Worm (Caenorhabditis elegans) whole organism, L1 larva: ENCODE results near the gene rbm-26.

Experiments used
- F16B12.6 ChIP-seq: fragments of 150-350 bp; optimal IDR thresholded peaks from 2 replicates; lab custom pipeline; 2014; ENCODE audit warnings: missing biosample characterization, missing genetic modification characterization
- Y116A8C.19 ChIP-seq: sonication (generic microtip); optimal IDR thresholded peaks from 2 replicates; lab custom pipeline; 2016; ENCODE audit warnings: missing compliant biosample characterization, missing genetic modification characterization, borderline replicate concordance
- aha-1 ChIP-seq: fragments of 150-350 bp; optimal IDR thresholded peaks from 2 replicates; lab custom pipeline; 2014; ENCODE audit warnings: missing biosample characterization, missing genetic modification characterization
- alr-1 ChIP-seq: fragments of 200-800 bp; sonication (Bioruptor generic); optimal IDR thresholded peaks from 2 replicates; lab custom pipeline; 2018; ENCODE audit warnings: borderline replicate concordance, mild to moderate bottlenecking, missing genetic modification characterization, missing compliant biosample characterization
- blmp-1 ChIP-seq: fragments of 150-350 bp; optimal IDR thresholded peaks from 2 replicates; lab custom pipeline; 2014; ENCODE audit warnings: missing biosample characterization, missing genetic modification characterization
- ceh-90 ChIP-seq: sonication (generic microtip); optimal IDR thresholded peaks from 2 replicates; lab custom pipeline; 2016; ENCODE audit warnings: missing genetic modification characterization, missing compliant biosample characterization
- ces-1 ChIP-seq: fragments of 150-350 bp; optimal IDR thresholded peaks from 2 replicates; lab custom pipeline; 2014; ENCODE audit warnings: missing biosample characterization, missing genetic modification reagents, missing genetic modification characterization
- efl-1 ChIP-seq, 4 experiments: fragments of 150-350 bp; optimal IDR thresholded peaks in 3 of 4; peaks in 1 of 4; 1 replicate in 1 of 4; 2 replicates in 3 of 4; lab custom pipeline; 2014; ENCODE audit warnings: missing biosample characterization in 2 of 4, missing genetic modification characterization in 2 of 4, missing genetic modification reagents in 2 of 4
- egl-27 ChIP-seq, 2 experiments: fragments of 150-350 bp in 1 of 2; sonication (generic microtip); optimal IDR thresholded peaks; 3 replicates each; lab custom pipeline; 2017 to 2018; ENCODE audit warnings: missing biosample characterization in 2 of 2, missing genetic modification characterization in 2 of 2, missing genetic modification reagents in 2 of 2
- elt-2 ChIP-seq: sonication (generic microtip); optimal IDR thresholded peaks from 2 replicates; lab custom pipeline; 2016; ENCODE audit warnings: missing genetic modification characterization, mild to moderate bottlenecking, inconsistent platforms, missing compliant biosample characterization, missing genetic modification reagents
- hlh-4 ChIP-seq: sonication (generic microtip); optimal IDR thresholded peaks from 2 replicates; lab custom pipeline; 2016; ENCODE audit warnings: mild to moderate bottlenecking, missing genetic modification characterization, missing compliant biosample characterization
- isw-1 ChIP-seq: fragments of 200-800 bp; sonication (Bioruptor generic); IDR thresholded peaks from 2 replicates; pipeline ENCODE4 v1.3.6; 2022; ENCODE audit warnings: missing genetic modification characterization, missing compliant biosample characterization
- lin-13 ChIP-seq: fragments of 150-350 bp; optimal IDR thresholded peaks from 2 replicates; lab custom pipeline; 2014; ENCODE audit warnings: missing biosample characterization, missing genetic modification reagents, missing genetic modification characterization
- lin-14 ChIP-seq: fragments of 200-800 bp; sonication (Bioruptor generic); optimal IDR thresholded peaks from 2 replicates; lab custom pipeline; 2018; ENCODE audit warnings: mild to moderate bottlenecking, missing genetic modification characterization, moderate library complexity, missing compliant biosample characterization
- lin-15B ChIP-seq: fragments of 150-350 bp; sonication (generic microtip); optimal IDR thresholded peaks from 3 replicates; lab custom pipeline; 2014; ENCODE audit warnings: missing biosample characterization, missing genetic modification characterization
- lin-35 ChIP-seq, 2 experiments: fragments of 150-350 bp; optimal IDR thresholded peaks; 2 replicates each; lab custom pipeline; 2014; ENCODE audit warnings: missing biosample characterization in 2 of 2, missing genetic modification characterization in 2 of 2, missing genetic modification reagents in 2 of 2
- mdl-1 ChIP-seq, 2 experiments: fragments of 150-350 bp; optimal IDR thresholded peaks; 2 replicates each; lab custom pipeline; 2014 to 2017; ENCODE audit warnings: missing biosample characterization in 2 of 2, missing genetic modification characterization in 2 of 2, inconsistent platforms in 1 of 2
- mef-2 ChIP-seq: fragments of 150-350 bp; optimal IDR thresholded peaks from 2 replicates; lab custom pipeline; 2014; ENCODE audit warnings: missing biosample characterization, missing genetic modification characterization
- nhr-12 ChIP-seq: sonication (generic microtip); optimal IDR thresholded peaks from 2 replicates; lab custom pipeline; 2017; ENCODE audit warnings: missing biosample characterization, missing genetic modification characterization
- nhr-20 ChIP-seq: sonication (generic microtip); optimal IDR thresholded peaks from 2 replicates; lab custom pipeline; 2016; ENCODE audit warnings: mild to moderate bottlenecking, missing genetic modification characterization, missing compliant biosample characterization
- nhr-237 ChIP-seq: fragments of 150-350 bp; optimal IDR thresholded peaks from 2 replicates; lab custom pipeline; 2014; ENCODE audit warnings: missing biosample characterization, missing genetic modification characterization
- nhr-28 ChIP-seq: fragments of 150-350 bp; optimal IDR thresholded peaks from 2 replicates; lab custom pipeline; 2014; ENCODE audit warnings: missing biosample characterization, missing genetic modification characterization
- nhr-47 ChIP-seq: sonication (generic microtip); optimal IDR thresholded peaks from 2 replicates; lab custom pipeline; 2016; ENCODE audit warnings: mild to moderate bottlenecking, missing genetic modification characterization, moderate library complexity, missing compliant biosample characterization
- nhr-76 ChIP-seq: sonication (generic microtip); optimal IDR thresholded peaks from 2 replicates; lab custom pipeline; 2017; ENCODE audit warnings: missing biosample characterization, missing genetic modification characterization
- pag-3 ChIP-seq: sonication (generic microtip); optimal IDR thresholded peaks from 2 replicates; lab custom pipeline; 2017; ENCODE audit warnings: missing genetic modification characterization, mild to moderate bottlenecking, missing compliant biosample characterization, antibody characterized with exemption, borderline replicate concordance; ENCODE audit not compliant: insufficient read depth
- pax-3 ChIP-seq: fragments of 200-800 bp; sonication (Bioruptor generic); optimal IDR thresholded peaks from 2 replicates; lab custom pipeline; 2018; ENCODE audit warnings: mild to moderate bottlenecking, missing genetic modification characterization, moderate library complexity, missing compliant biosample characterization
- sptf-1 ChIP-seq: fragments of 150-350 bp; optimal IDR thresholded peaks from 2 replicates; lab custom pipeline; 2014; ENCODE audit warnings: missing biosample characterization, missing genetic modification characterization
- tbx-2 ChIP-seq: sonication (generic microtip); optimal IDR thresholded peaks from 2 replicates; lab custom pipeline; 2016; ENCODE audit warnings: missing genetic modification characterization, missing compliant biosample characterization
- unc-86 ChIP-seq: sonication (generic microtip); optimal IDR thresholded peaks from 2 replicates; lab custom pipeline; 2016; ENCODE audit warnings: missing genetic modification characterization, missing compliant biosample characterization
- unc-98 ChIP-seq: fragments of 200-800 bp; sonication (Bioruptor generic); IDR thresholded peaks from 2 replicates; pipeline ENCODE4 v1.3.6; 2022; ENCODE audit warnings: missing genetic modification characterization, missing compliant biosample characterization
- xbp-1 ChIP-seq: sonication (generic microtip); optimal IDR thresholded peaks from 2 replicates; lab custom pipeline; 2016; ENCODE audit warnings: missing genetic modification characterization, missing compliant biosample characterization
- zag-1 ChIP-seq: fragments of 150-350 bp; optimal IDR thresholded peaks from 2 replicates; lab custom pipeline; 2014; ENCODE audit warnings: missing biosample characterization, missing genetic modification characterization
- zip-4 ChIP-seq: fragments of 200-800 bp; sonication (Bioruptor generic); optimal IDR thresholded peaks from 2 replicates; lab custom pipeline; 2018; ENCODE audit warnings: mild to moderate bottlenecking, missing genetic modification characterization, moderate library complexity, missing compliant biosample characterization

The rbm-26 gene

ce11 chrIII:5711242-5711641 is at the start of gene rbm-26:
Gene rbm-26 (plus strand): TSS chrIII:5711542.
- TF ChIP-seq nhr-237 (tag; lab: Kevin White, UChicago) (no peak), blmp-1 (tag; lab: Kevin White, UChicago) (peak; percentile 56)

- no peak for TF ChIP-seq hlh-4 (tag; lab: Kevin White, UChicago)
- no peak for TF ChIP-seq mdl-1 (tag; optimal IDR thresholded peaks at IDR 0.05; lab: Kevin White, UChicago)
- no peak for TF ChIP-seq Y116A8C.19 (tag; lab: Kevin White, UChicago)
- no peak for TF ChIP-seq nhr-47 (tag; lab: Kevin White, UChicago)
- no peak for TF ChIP-seq nhr-20 (tag; lab: Kevin White, UChicago)
- TF ChIP-seq zag-1 (tag; lab: Kevin White, UChicago), result no peak
- no peak for TF ChIP-seq xbp-1 (tag; lab: Kevin White, UChicago)
- TF ChIP-seq lin-13, result no peak
- no peak for TF ChIP-seq sptf-1 (tag; lab: Kevin White, UChicago)
- no peak for TF ChIP-seq tbx-2 (tag; lab: Kevin White, UChicago)
- TF ChIP-seq nhr-12 (tag; lab: Kevin White, UChicago), result no peak
- no peak for TF ChIP-seq F16B12.6 (tag; lab: Kevin White, UChicago)
- no peak for TF ChIP-seq alr-1 (tag; lab: Kevin White, UChicago)
- TF ChIP-seq unc-86, result no peak
These were observed 47.8 kb upstream of the rbm-26 start for ce11 chrIII:5663521-5663920.

- TF ChIP-seq nhr-28 (tag; lab: Kevin White, UChicago) (no peak), pax-3 (no peak), nhr-237 (tag; lab: Kevin White, UChicago) (no peak), mdl-1 (tag; optimal IDR thresholded peaks at IDR 0.05; lab: Kevin White, UChicago) (no peak), alr-1 (tag; lab: Kevin White, UChicago) (no peak), unc-98 (GFP tag; lab: Robert Waterston, UW) (no peak), elt-2 (tag; lab: Kevin White, UChicago) (no peak), lin-15B (tag; lab: Kevin White, UChicago) (no peak), nhr-20 (tag; lab: Kevin White, UChicago) (no peak), mef-2 (tag; lab: Kevin White, UChicago) (no peak), nhr-76 (tag; lab: Kevin White, UChicago) (no peak), ceh-90 (tag; lab: Kevin White, UChicago) (no peak), Y116A8C.19 (tag; lab: Kevin White, UChicago) (no peak), isw-1 (GFP tag; lab: Robert Waterston, UW) (no peak), sptf-1 (tag; lab: Kevin White, UChicago) (no peak), pag-3 (no peak), egl-27 (tag; optimal IDR thresholded peaks at IDR 0.05; lab: Kevin White, UChicago) (no peak), zip-4 (no peak)
These were observed 47.4 kb upstream of the rbm-26 start, which contains the start of gene par-3 for ce11 chrIII:5663933-5664332. Gene par-3 (plus strand): TSS chrIII:5664233.

ce11 chrIII:5665278-5665677 is 46.1 kb upstream of the rbm-26 start:
- TF ChIP-seq efl-1 (optimal IDR thresholded peaks at IDR 0.05; lab: Kevin White, UChicago) (no peak), efl-1 (GFP tag; optimal IDR thresholded peaks at IDR 0.05 in 1 of 2; lab: Kevin White, UChicago) (peak in 1 of 2 experiments; percentile 93), ces-1 (GFP tag; lab: Kevin White, UChicago) (no peak), lin-14 (GFP tag; lab: Kevin White, UChicago) (peak; percentile 53), blmp-1 (tag; lab: Kevin White, UChicago) (peak; percentile 94), lin-35 (GFP tag; optimal IDR thresholded peaks at IDR 0.05; lab: Kevin White, UChicago) (peak in 1 of 2 experiments; percentile 22)

DNA sequence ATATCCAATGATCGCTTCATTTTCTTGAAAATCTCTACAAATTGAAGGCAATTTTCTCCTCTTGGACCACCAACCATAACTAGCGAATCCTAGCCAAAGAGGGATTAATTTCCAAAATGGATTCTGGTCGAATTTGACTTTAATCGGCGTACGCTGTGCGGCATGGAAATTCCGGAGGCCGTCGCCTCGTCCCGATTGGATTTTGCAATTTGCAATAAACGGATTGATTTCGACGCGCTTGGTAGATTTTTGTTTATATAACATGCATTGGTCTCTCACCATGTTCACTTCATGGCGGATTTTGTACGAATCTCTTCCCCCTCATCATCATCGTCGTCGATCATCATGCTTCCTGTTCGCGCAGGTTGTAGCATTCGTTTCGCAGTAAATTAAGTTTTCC is 45.6 kb upstream of the rbm-26 start:
- peak; percentile 23 for TF ChIP-seq lin-14 (GFP tag; lab: Kevin White, UChicago)
- peak; percentile 48 for TF ChIP-seq blmp-1 (tag; lab: Kevin White, UChicago)
- TF ChIP-seq aha-1 (tag; lab: Kevin White, UChicago), result no peak
- TF ChIP-seq, all 84 proteins: peak for 2
